Worm (Caenorhabditis elegans) whole organism, mixed stage, embryonic: Measurements from ENCODE around the gene nuo-4.

Source experiments
- ces-1 ChIP-seq: fragments of 150-350 bp; optimal IDR thresholded peaks from 2 replicates; lab custom pipeline; 2014; ENCODE audit warnings: missing biosample characterization, missing genetic modification reagents, missing genetic modification characterization
- lin-13 ChIP-seq: fragments of 150-350 bp; optimal IDR thresholded peaks from 2 replicates; lab custom pipeline; 2014; ENCODE audit warnings: missing biosample characterization, missing genetic modification characterization
- nhr-12 ChIP-seq: fragments of 150-350 bp; optimal IDR thresholded peaks from 2 replicates; lab custom pipeline; 2014; ENCODE audit warnings: missing biosample characterization, missing genetic modification characterization
- nhr-76 ChIP-seq: sonication (generic microtip); optimal IDR thresholded peaks from 2 replicates; lab custom pipeline; 2017; ENCODE audit warnings: missing biosample characterization, missing genetic modification characterization
- zip-8 ChIP-seq: fragments of 150-350 bp; optimal IDR thresholded peaks from 2 replicates; lab custom pipeline; 2014; ENCODE audit warnings: missing biosample characterization, missing genetic modification characterization

ce11 chrIII:7188300-7189052, 29.9 kb upstream of the nuo-4 start, which contains the start of the genes F37C12.21 and F37C12.10:
- TF ChIP-seq nhr-12 (no peak), nhr-76 (no peak), lin-13 (tag; lab: Kevin White, UChicago) (no peak), zip-8 (tag; lab: Kevin White, UChicago) (no peak), ces-1 (GFP tag; lab: Kevin White, UChicago) (no peak)
